Fruit fly (Drosophila melanogaster) whole organism, pupa: ENCODE results near the gene Phf7.
"Not testable (repeated sequence)": the region's sequence is repeated elsewhere in the genome, so short reads cannot be mapped to it uniquely, and the experiment has no call there.

Source experiments
- CG10348 ChIP-seq: fragments of 200-800 bp; sonication (Bioruptor generic); IDR thresholded peaks from 2 replicates; pipeline ENCODE4 v1.3.6; 2022; ENCODE audit warnings: missing biosample characterization, missing genetic modification characterization
- CG12605 ChIP-seq: fragments of 200-800 bp; sonication (Bioruptor generic); IDR thresholded peaks from 2 replicates; pipeline ENCODE4 v1.3.6; 2022; ENCODE audit warnings: missing biosample characterization, missing genetic modification characterization
- CG13204 ChIP-seq: fragments of 200-800 bp; sonication (Bioruptor generic); optimal IDR thresholded peaks from 2 replicates; lab custom pipeline; 2018; ENCODE audit warnings: missing biosample characterization, mild to moderate bottlenecking, missing genetic modification characterization, moderate library complexity
- CG14655 ChIP-seq: fragments of 200-800 bp; sonication (Bioruptor generic); optimal IDR thresholded peaks from 3 replicates; lab custom pipeline; 2017; ENCODE audit warnings: mild to moderate bottlenecking, missing biosample characterization, missing genetic modification reagents, missing genetic modification characterization
- CG15710 ChIP-seq: fragments of 200-800 bp; sonication (Bioruptor generic); optimal IDR thresholded peaks from 2 replicates; lab custom pipeline; 2018; ENCODE audit warnings: missing biosample characterization, mild to moderate bottlenecking, missing genetic modification characterization, moderate library complexity
- CG17806 ChIP-seq: fragments of 200-800 bp; sonication (Bioruptor generic); optimal IDR thresholded peaks from 2 replicates; lab custom pipeline; 2018; ENCODE audit warnings: missing biosample characterization, mild to moderate bottlenecking, missing genetic modification characterization, moderate library complexity
- CG32121 ChIP-seq: fragments of 200-800 bp; sonication (Bioruptor generic); IDR thresholded peaks from 2 replicates; pipeline ENCODE4 v1.3.6; 2022; ENCODE audit warnings: missing biosample characterization, missing genetic modification characterization
- CG34367 ChIP-seq: fragments of 200-800 bp; sonication (Bioruptor generic); optimal IDR thresholded peaks from 2 replicates; lab custom pipeline; 2018; ENCODE audit warnings: missing biosample characterization, mild to moderate bottlenecking, missing genetic modification characterization
- CG4496 ChIP-seq: fragments of 200-800 bp; sonication (Bioruptor generic); IDR thresholded peaks from 3 replicates; pipeline ENCODE4 v1.3.6; 2022; ENCODE audit warnings: missing biosample characterization, missing genetic modification characterization
- CG8159 ChIP-seq: fragments of 200-800 bp; sonication (Bioruptor generic); optimal IDR thresholded peaks from 3 replicates; lab custom pipeline; 2018; ENCODE audit warnings: missing biosample characterization, mild to moderate bottlenecking, missing genetic modification characterization, moderate library complexity
- CG8301 ChIP-seq: fragments of 200-800 bp; sonication (Bioruptor generic); optimal IDR thresholded peaks from 2 replicates; lab custom pipeline; 2018; ENCODE audit warnings: missing biosample characterization, mild to moderate bottlenecking, missing genetic modification characterization
- CG9948 ChIP-seq: fragments of 200-800 bp; sonication (Bioruptor generic); optimal IDR thresholded peaks from 2 replicates; lab custom pipeline; 2018; ENCODE audit warnings: missing biosample characterization, mild to moderate bottlenecking, missing genetic modification characterization, moderate library complexity
- D1 ChIP-seq: fragments of 200-800 bp; sonication (Bioruptor generic); optimal IDR thresholded peaks from 2 replicates; lab custom pipeline; 2018; ENCODE audit warnings: missing biosample characterization, mild to moderate bottlenecking, missing genetic modification characterization, moderate library complexity
- EcR ChIP-seq: fragments of 200-800 bp; sonication (Bioruptor generic); optimal IDR thresholded peaks from 3 replicates; lab custom pipeline; 2019; ENCODE audit warnings: missing biosample characterization, missing genetic modification characterization, mild to moderate bottlenecking, moderate library complexity, missing genetic modification reagents
- Ets98B ChIP-seq: fragments of 200-800 bp; sonication (Bioruptor generic); IDR thresholded peaks from 2 replicates; pipeline ENCODE4 v1.3.6; 2022; ENCODE audit warnings: missing biosample characterization, missing genetic modification characterization
- Pif1A ChIP-seq: fragments of 200-800 bp; sonication (Bioruptor generic); optimal IDR thresholded peaks from 3 replicates; lab custom pipeline; 2016; ENCODE audit warnings: missing biosample characterization, missing genetic modification characterization
- Pif1B ChIP-seq: fragments of 200-800 bp; sonication (Bioruptor generic); optimal IDR thresholded peaks from 3 replicates; lab custom pipeline; 2016; ENCODE audit warnings: missing biosample characterization, missing genetic modification characterization
- Snoo ChIP-seq: fragments of 200-800 bp; sonication (Bioruptor generic); optimal IDR thresholded peaks from 3 replicates; lab custom pipeline; 2017; ENCODE audit warnings: missing biosample characterization, mild to moderate bottlenecking, missing genetic modification characterization, inconsistent platforms
- fd96Ca ChIP-seq: fragments of 200-800 bp; sonication (Bioruptor generic); IDR thresholded peaks from 3 replicates; pipeline ENCODE4 v1.3.6; 2022; ENCODE audit warnings: missing biosample characterization, missing genetic modification characterization
- gl ChIP-seq: fragments of 200-800 bp; sonication (Bioruptor generic); optimal IDR thresholded peaks from 2 replicates; lab custom pipeline; 2018; ENCODE audit warnings: missing biosample characterization, mild to moderate bottlenecking, missing genetic modification characterization
- rn ChIP-seq: fragments of 200-800 bp; sonication (Bioruptor generic); IDR thresholded peaks from 2 replicates; pipeline ENCODE4 v1.3.6; 2022; ENCODE audit warnings: missing biosample characterization, missing genetic modification characterization

Gene Phf7

DNA sequence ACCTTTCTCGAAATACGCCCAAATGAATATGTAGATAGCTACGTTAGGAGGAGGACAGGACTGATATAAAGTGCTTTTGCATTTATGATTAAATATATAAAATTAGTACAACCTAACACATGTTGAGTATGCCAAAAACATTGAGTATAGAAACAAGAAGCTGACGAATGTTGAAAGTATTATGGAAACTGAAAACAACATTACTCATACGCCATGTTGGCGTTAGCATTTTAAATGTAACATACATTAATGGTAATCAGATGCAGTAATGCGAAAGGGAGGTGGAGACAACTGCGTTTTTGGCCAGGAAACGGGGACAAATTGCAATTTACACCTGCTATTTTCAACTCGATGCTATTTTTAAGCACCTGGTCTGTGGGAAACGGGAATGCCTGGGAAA lies 7.1 kb downstream of the Phf7 start:
- TF ChIP-seq gl (tag; lab: Kevin White, UChicago) (no peak), Snoo (tag; lab: Kevin White, UChicago) (no peak), CG32121 (GFP tag; lab: Robert Waterston, UW) (no peak), CG8159 (tag; lab: Kevin White, UChicago) (no peak), rn (GFP tag; lab: Robert Waterston, UW) (no peak), D1 (tag; lab: Kevin White, UChicago) (no peak), Pif1A (GFP tag; lab: Kevin White, UChicago) (no peak), fd96Ca (GFP tag; lab: Robert Waterston, UW) (no peak), CG13204 (GFP tag; lab: Kevin White, UChicago) (no peak)
- TF ChIP-seq, all 21 proteins: peak for 0

dm6 chrX:20155947-20156346 lies 9.7 kb downstream of the Phf7 start:
- TF ChIP-seq D1 (tag; lab: Kevin White, UChicago) (no peak), CG34367 (no peak), EcR (GFP tag; lab: Kevin White, UChicago) (no peak), CG8159 (tag; lab: Kevin White, UChicago) (no peak), Ets98B (GFP tag; lab: Robert Waterston, UW) (no peak), CG10348 (no peak)
- TF ChIP-seq, all 21 proteins: peak for 0

dm6 chrX:20147693-20148174 lies 17.9 kb downstream of the Phf7 start, which contains the start of gene aspr:
TSS of gene aspr (plus strand) at chrX:20148124.
- TF ChIP-seq CG8159 (tag; lab: Kevin White, UChicago) (peak; percentile 63), CG13204 (GFP tag; lab: Kevin White, UChicago) (no peak), CG15710 (tag; lab: Kevin White, UChicago) (peak; percentile 56), CG14655 (GFP tag; lab: Kevin White, UChicago) (peak; percentile 28), CG8301 (tag; lab: Kevin White, UChicago) (no peak), CG32121 (GFP tag; lab: Robert Waterston, UW) (no peak), D1 (tag; lab: Kevin White, UChicago) (no peak), Snoo (tag; lab: Kevin White, UChicago) (no peak), CG9948 (tag; lab: Kevin White, UChicago) (peak; percentile 52), CG10348 (no peak), fd96Ca (GFP tag; lab: Robert Waterston, UW) (no peak), CG17806 (tag; lab: Kevin White, UChicago) (peak; percentile 47), CG4496 (no peak), CG12605 (GFP tag; lab: Robert Waterston, UW) (no peak), CG34367 (no peak), Ets98B (GFP tag; lab: Robert Waterston, UW) (no peak), gl (tag; lab: Kevin White, UChicago) (no peak), EcR (GFP tag; lab: Kevin White, UChicago) (no peak), Pif1B (GFP tag; lab: Kevin White, UChicago) (no peak), Pif1A (GFP tag; lab: Kevin White, UChicago) (peak; percentile 25), rn (GFP tag; lab: Robert Waterston, UW) (no peak)

dm6 chrX:20143088-20143487 lies 22.5 kb downstream of the Phf7 start, which contains the start of gene Or19a:
TSS of gene Or19a (minus strand) at chrX:20143188.
- not testable (repeated sequence) for TF ChIP-seq EcR (GFP tag; lab: Kevin White, UChicago); CG12605 (GFP tag; lab: Robert Waterston, UW); rn (GFP tag; lab: Robert Waterston, UW)

DNA sequence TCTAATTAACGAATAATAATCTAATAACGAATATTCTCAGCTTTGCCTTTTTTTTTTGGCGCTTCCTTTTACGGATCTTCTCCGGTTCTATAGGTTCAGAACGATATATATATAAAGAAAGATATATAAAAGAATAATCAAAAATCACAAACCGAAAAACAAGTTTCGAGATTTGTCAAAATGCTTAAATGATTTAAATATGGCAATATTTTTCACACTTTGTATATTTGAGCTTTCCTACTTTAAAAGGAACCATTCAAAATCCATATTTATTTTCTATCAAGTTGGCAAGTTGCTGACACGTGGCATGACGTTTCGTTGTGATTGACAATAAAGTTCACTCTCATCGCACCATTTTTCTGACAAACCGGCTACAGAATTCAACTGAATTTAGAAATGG lies 24.9 kb downstream of the Phf7 start, which contains the start of gene CG34332:
Gene CG34332, plus strand, starts transcription at position 301 of the 400 bp plus-strand sequence.
- TF ChIP-seq CG14655 (GFP tag; lab: Kevin White, UChicago) (no peak), Pif1B (GFP tag; lab: Kevin White, UChicago) (no peak), Ets98B (GFP tag; lab: Robert Waterston, UW) (no peak), D1 (tag; lab: Kevin White, UChicago) (no peak), Snoo (tag; lab: Kevin White, UChicago) (no peak), CG13204 (GFP tag; lab: Kevin White, UChicago) (no peak), CG17806 (tag; lab: Kevin White, UChicago) (no peak), Pif1A (GFP tag; lab: Kevin White, UChicago) (no peak), gl (tag; lab: Kevin White, UChicago) (no peak), CG15710 (tag; lab: Kevin White, UChicago) (no peak), fd96Ca (GFP tag; lab: Robert Waterston, UW) (no peak), CG32121 (GFP tag; lab: Robert Waterston, UW) (no peak), CG10348 (no peak), CG12605 (GFP tag; lab: Robert Waterston, UW) (no peak), CG4496 (no peak), EcR (GFP tag; lab: Kevin White, UChicago) (no peak), CG9948 (tag; lab: Kevin White, UChicago) (no peak)

DNA sequence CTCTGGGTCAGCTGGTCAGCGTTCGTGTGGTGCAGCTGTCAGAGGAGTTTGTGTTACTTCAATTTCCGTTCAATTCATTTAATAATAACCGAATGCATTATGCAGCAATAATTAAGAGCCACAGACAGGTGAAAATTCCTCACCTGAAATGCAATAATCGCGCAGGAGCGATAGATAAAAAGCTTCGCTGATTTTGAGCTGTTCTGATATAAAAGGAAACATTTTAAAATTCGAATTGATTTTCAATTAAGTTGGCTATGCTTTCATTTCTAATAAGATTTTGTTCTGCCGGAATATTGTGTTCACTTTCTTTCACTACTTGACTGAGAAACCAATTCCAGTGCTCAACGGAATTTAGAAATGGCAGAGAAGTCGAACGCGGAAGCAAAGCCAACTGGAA lies 26.1 kb downstream of the Phf7 start, which contains the start of gene CG42583:
Gene CG42583, plus strand, starts transcription at position 301 of the 400 bp plus-strand sequence.
- TF ChIP-seq CG17806 (tag; lab: Kevin White, UChicago) (no peak), CG34367 (no peak), fd96Ca (GFP tag; lab: Robert Waterston, UW) (no peak), rn (GFP tag; lab: Robert Waterston, UW) (no peak), Ets98B (GFP tag; lab: Robert Waterston, UW) (no peak), CG15710 (tag; lab: Kevin White, UChicago) (no peak), EcR (GFP tag; lab: Kevin White, UChicago) (no peak), CG12605 (GFP tag; lab: Robert Waterston, UW) (no peak), CG14655 (GFP tag; lab: Kevin White, UChicago) (no peak), CG32121 (GFP tag; lab: Robert Waterston, UW) (no peak), Pif1A (GFP tag; lab: Kevin White, UChicago) (no peak), CG9948 (tag; lab: Kevin White, UChicago) (no peak), D1 (tag; lab: Kevin White, UChicago) (no peak), CG4496 (no peak), CG8301 (tag; lab: Kevin White, UChicago) (no peak), gl (tag; lab: Kevin White, UChicago) (no peak), CG13204 (GFP tag; lab: Kevin White, UChicago) (no peak), CG8159 (tag; lab: Kevin White, UChicago) (no peak), CG10348 (no peak), Snoo (tag; lab: Kevin White, UChicago) (no peak)
